Fruit fly (Drosophila melanogaster) whole organism, embryonic: ENCODE measurements around the gene Kyat.

Source experiments
- BEAF-32 ChIP-seq: fragments of 200-800 bp; sonication (Bioruptor generic); optimal IDR thresholded peaks from 3 replicates; lab custom pipeline; 2017; ENCODE audit warnings: missing biosample characterization, missing genetic modification characterization, mild to moderate bottlenecking, moderate library complexity, missing genetic modification reagents
- BtbVII ChIP-seq: fragments of 200-800 bp; sonication (Bioruptor generic); optimal IDR thresholded peaks from 3 replicates; lab custom pipeline; 2017; ENCODE audit warnings: missing biosample characterization, mild to moderate bottlenecking, missing genetic modification characterization
- Bteb2 ChIP-seq: fragments of 200-800 bp; sonication (Bioruptor generic); optimal IDR thresholded peaks from 2 replicates; lab custom pipeline; 2016; ENCODE audit warnings: missing biosample characterization, missing genetic modification characterization
- CG10147 ChIP-seq: fragments of 200-800 bp; sonication (Bioruptor generic); optimal IDR thresholded peaks from 2 replicates; lab custom pipeline; 2019; ENCODE audit warnings: missing biosample characterization, mild to moderate bottlenecking, missing genetic modification characterization, moderate library complexity
- CG10209 ChIP-seq: fragments of 200-800 bp; sonication (Bioruptor generic); optimal IDR thresholded peaks from 3 replicates; lab custom pipeline; 2017; ENCODE audit warnings: missing biosample characterization, mild to moderate bottlenecking, missing genetic modification characterization, missing genetic modification reagents
- CG10543 ChIP-seq: fragments of 200-800 bp; sonication (Bioruptor generic); optimal IDR thresholded peaks from 3 replicates; lab custom pipeline; 2017; ENCODE audit warnings: missing biosample characterization, mild to moderate bottlenecking, missing genetic modification characterization, moderate library complexity
- CG11560 ChIP-seq: fragments of 200-800 bp; sonication (Bioruptor generic); IDR thresholded peaks from 3 replicates; pipeline ENCODE4 v1.3.6; 2022; ENCODE audit warnings: missing biosample characterization, missing genetic modification characterization
- CG11695 ChIP-seq: fragments of 200-800 bp; sonication (Bioruptor generic); IDR thresholded peaks from 3 replicates; pipeline ENCODE4 v1.3.6; 2022; ENCODE audit warnings: missing biosample characterization, missing genetic modification characterization
- CG11723 ChIP-seq: fragments of 200-800 bp; sonication (Bioruptor generic); optimal IDR thresholded peaks from 2 replicates; lab custom pipeline; 2017; ENCODE audit warnings: missing biosample characterization, mild to moderate bottlenecking, missing genetic modification characterization
- CG13296 ChIP-seq: fragments of 200-800 bp; sonication (Bioruptor generic); optimal IDR thresholded peaks from 3 replicates; lab custom pipeline; 2018; ENCODE audit warnings: missing biosample characterization, mild to moderate bottlenecking, missing genetic modification characterization
- CG14050 ChIP-seq: fragments of 200-800 bp; sonication (Bioruptor generic); IDR thresholded peaks from 3 replicates; pipeline ENCODE4 v1.3.6; 2022; ENCODE audit warnings: missing biosample characterization, missing genetic modification characterization
- CG32532 ChIP-seq: fragments of 200-800 bp; sonication (Bioruptor generic); IDR thresholded peaks from 2 replicates; pipeline ENCODE4 v1.3.6; 2022; ENCODE audit warnings: missing biosample characterization, missing genetic modification characterization
- CG3838 ChIP-seq: fragments of 200-800 bp; sonication (Bioruptor generic); optimal IDR thresholded peaks from 3 replicates; lab custom pipeline; 2016; ENCODE audit warnings: missing biosample characterization, missing genetic modification characterization
- CG4404 ChIP-seq: fragments of 200-800 bp; sonication (Bioruptor generic); IDR thresholded peaks from 2 replicates; pipeline ENCODE4 v1.3.6; 2022; ENCODE audit warnings: missing biosample characterization, missing genetic modification characterization
- CG4424 ChIP-seq: fragments of 200-800 bp; sonication (Bioruptor generic); optimal IDR thresholded peaks from 3 replicates; lab custom pipeline; 2016; ENCODE audit warnings: missing biosample characterization, missing genetic modification characterization
- CG6654 ChIP-seq: fragments of 200-800 bp; sonication (Bioruptor generic); optimal IDR thresholded peaks from 2 replicates; lab custom pipeline; 2017; ENCODE audit warnings: missing biosample characterization, mild to moderate bottlenecking, missing genetic modification characterization
- CG7556 ChIP-seq: fragments of 200-800 bp; sonication (Bioruptor generic); optimal IDR thresholded peaks from 2 replicates; lab custom pipeline; 2017; ENCODE audit warnings: missing biosample characterization, mild to moderate bottlenecking, missing genetic modification characterization
- CG9876 ChIP-seq: fragments of 200-800 bp; sonication (Bioruptor generic); optimal IDR thresholded peaks from 2 replicates; lab custom pipeline; 2016; ENCODE audit warnings: missing biosample characterization, missing genetic modification characterization
- CTCF ChIP-seq: fragments of 200-800 bp; sonication (Bioruptor generic); optimal IDR thresholded peaks from 2 replicates; lab custom pipeline; 2017; ENCODE audit warnings: missing biosample characterization, mild to moderate bottlenecking, missing genetic modification characterization, moderate library complexity
- Camta ChIP-seq: fragments of 200-800 bp; sonication (Bioruptor generic); optimal IDR thresholded peaks from 2 replicates; lab custom pipeline; 2016; ENCODE audit warnings: missing biosample characterization, missing genetic modification characterization
- Chrac-16 ChIP-seq: fragments of 200-800 bp; sonication (Bioruptor generic); optimal IDR thresholded peaks from 3 replicates; lab custom pipeline; 2016; ENCODE audit warnings: missing biosample characterization, missing genetic modification characterization
- CoRest ChIP-seq: fragments of 200-800 bp; sonication (Bioruptor generic); optimal IDR thresholded peaks from 3 replicates; lab custom pipeline; 2018; ENCODE audit warnings: missing biosample characterization, mild to moderate bottlenecking, missing genetic modification characterization, moderate library complexity
- D19B ChIP-seq: fragments of 200-800 bp; sonication (Bioruptor generic); optimal IDR thresholded peaks from 2 replicates; lab custom pipeline; 2017; ENCODE audit warnings: missing biosample characterization, mild to moderate bottlenecking, missing genetic modification characterization
- Dad ChIP-seq: fragments of 200-800 bp; sonication (Bioruptor generic); optimal IDR thresholded peaks from 3 replicates; lab custom pipeline; 2016; ENCODE audit warnings: missing biosample characterization, missing genetic modification characterization
- Dek ChIP-seq: fragments of 200-800 bp; sonication (Bioruptor generic); optimal IDR thresholded peaks from 3 replicates; lab custom pipeline; 2019; ENCODE audit warnings: missing biosample characterization, mild to moderate bottlenecking, missing genetic modification characterization, moderate library complexity
- Doc2 ChIP-seq: fragments of 200-800 bp; sonication (Bioruptor generic); IDR thresholded peaks from 2 replicates; pipeline ENCODE4 v1.3.6; 2022; ENCODE audit warnings: missing biosample characterization, missing genetic modification characterization
- E2f2 ChIP-seq: fragments of 200-800 bp; sonication (Bioruptor generic); IDR thresholded peaks from 2 replicates; pipeline ENCODE4 v1.3.6; 2022; ENCODE audit warnings: missing biosample characterization, missing genetic modification characterization
- GATAe ChIP-seq: fragments of 200-800 bp; sonication (Bioruptor generic); conservative IDR thresholded peaks from 2 replicates; pipeline ENCODE4 v1.3.6; 2022; ENCODE audit warnings: missing biosample characterization, missing genetic modification characterization
- HLHmδ ChIP-seq: fragments of 200-800 bp; sonication (Bioruptor generic); optimal IDR thresholded peaks from 2 replicates; lab custom pipeline; 2018; ENCODE audit warnings: missing biosample characterization, mild to moderate bottlenecking, missing genetic modification characterization, moderate library complexity
- MBD-R2 ChIP-seq: fragments of 200-800 bp; sonication (Bioruptor generic); IDR thresholded peaks from 2 replicates; pipeline ENCODE4 v1.3.6; 2022; ENCODE audit warnings: missing biosample characterization, missing genetic modification characterization
- Mes4 ChIP-seq: fragments of 200-800 bp; sonication (Bioruptor generic); optimal IDR thresholded peaks from 2 replicates; lab custom pipeline; 2016; ENCODE audit warnings: missing biosample characterization, missing genetic modification characterization
- Nf-YB ChIP-seq: fragments of 200-800 bp; sonication (Bioruptor generic); optimal IDR thresholded peaks from 3 replicates; lab custom pipeline; 2019; ENCODE audit warnings: missing biosample characterization, mild to moderate bottlenecking, missing genetic modification characterization, moderate library complexity
- Rx ChIP-seq: fragments of 200-800 bp; sonication (Bioruptor generic); IDR thresholded peaks from 2 replicates; pipeline ENCODE4 v1.3.6; 2022; ENCODE audit warnings: missing biosample characterization, missing genetic modification characterization
- Scr ChIP-seq: fragments of 200-800 bp; sonication (Bioruptor generic); IDR thresholded peaks from 2 replicates; pipeline ENCODE4 v1.3.6; 2022; ENCODE audit warnings: missing biosample characterization, missing genetic modification characterization; ENCODE audit not compliant: partially characterized antibody
- Side ChIP-seq: fragments of 200-800 bp; sonication (Bioruptor generic); optimal IDR thresholded peaks from 2 replicates; lab custom pipeline; 2016; ENCODE audit warnings: missing biosample characterization, missing genetic modification characterization
- caup ChIP-seq: fragments of 200-800 bp; sonication (Bioruptor generic); optimal IDR thresholded peaks from 3 replicates; lab custom pipeline; 2017; ENCODE audit warnings: missing biosample characterization, mild to moderate bottlenecking, missing genetic modification characterization, moderate library complexity; ENCODE audit not compliant: severe bottlenecking
- dysf ChIP-seq: fragments of 200-800 bp; sonication (Bioruptor generic); IDR thresholded peaks from 3 replicates; pipeline ENCODE4 v1.3.6; 2022; ENCODE audit warnings: missing biosample characterization, missing genetic modification characterization
- fd102C ChIP-seq: fragments of 200-800 bp; sonication (Bioruptor generic); optimal IDR thresholded peaks from 2 replicates; lab custom pipeline; 2018; ENCODE audit warnings: missing biosample characterization, mild to moderate bottlenecking, missing genetic modification characterization, moderate library complexity
- ftz-f1 ChIP-seq: fragments of 200-800 bp; sonication (Bioruptor generic); optimal IDR thresholded peaks from 2 replicates; lab custom pipeline; 2016; ENCODE audit warnings: missing biosample characterization, missing genetic modification characterization
- gfzf ChIP-seq: fragments of 200-800 bp; sonication (Bioruptor generic); optimal IDR thresholded peaks from 2 replicates; lab custom pipeline; 2016; ENCODE audit warnings: missing biosample characterization, mild to moderate bottlenecking, missing genetic modification characterization, moderate library complexity
- gt ChIP-seq: fragments of 200-800 bp; sonication (Bioruptor generic); IDR thresholded peaks from 2 replicates; pipeline ENCODE4 v1.3.6; 2022; ENCODE audit warnings: missing biosample characterization, missing genetic modification characterization
- lilli ChIP-seq: fragments of 200-800 bp; sonication (Bioruptor generic); optimal IDR thresholded peaks from 3 replicates; lab custom pipeline; 2016; ENCODE audit warnings: missing biosample characterization, missing genetic modification characterization
- maf-S ChIP-seq: fragments of 200-800 bp; sonication (Bioruptor generic); optimal IDR thresholded peaks from 2 replicates; lab custom pipeline; 2016; ENCODE audit warnings: missing biosample characterization, missing genetic modification characterization
- nmo ChIP-seq: fragments of 200-800 bp; sonication (Bioruptor generic); optimal IDR thresholded peaks from 2 replicates; lab custom pipeline; 2018; ENCODE audit warnings: missing biosample characterization, mild to moderate bottlenecking, missing genetic modification characterization, moderate library complexity
- sens ChIP-seq: fragments of 200-800 bp; sonication (Bioruptor generic); peaks from one replicate; lab custom pipeline; 2016; ENCODE audit warnings: missing biosample characterization, missing genetic modification characterization
- seq ChIP-seq: fragments of 200-800 bp; sonication (Bioruptor generic); IDR thresholded peaks from 2 replicates; pipeline ENCODE4 v1.3.6; 2022; ENCODE audit warnings: missing biosample characterization, missing genetic modification characterization
- slp2 ChIP-seq: fragments of 200-800 bp; sonication (Bioruptor generic); optimal IDR thresholded peaks from 2 replicates; lab custom pipeline; 2016; ENCODE audit warnings: missing biosample characterization, missing genetic modification characterization
- tio ChIP-seq: fragments of 200-800 bp; sonication (Bioruptor generic); optimal IDR thresholded peaks from 2 replicates; lab custom pipeline; 2017; ENCODE audit warnings: missing biosample characterization, missing genetic modification characterization, inconsistent platforms
- tll ChIP-seq, 2 experiments: fragments of 200-800 bp in 1 of 2; fragments of >200 bp in 1 of 2; sonication (Bioruptor generic) in 1 of 2; optimal IDR thresholded peaks; 2 replicates each; lab custom pipeline; 2017 to 2019; ENCODE audit warnings: missing biosample characterization in 2 of 2, missing genetic modification characterization in 2 of 2, mild to moderate bottlenecking in 1 of 2, moderate library complexity in 1 of 2
- trh ChIP-seq: fragments of 200-800 bp; sonication (Bioruptor generic); optimal IDR thresholded peaks from 2 replicates; lab custom pipeline; 2016; ENCODE audit warnings: missing biosample characterization, missing genetic modification characterization
- vvl ChIP-seq: fragments of 200-800 bp; sonication (Bioruptor generic); IDR thresholded peaks from 2 replicates; pipeline ENCODE4 v1.3.6; 2022; ENCODE audit warnings: missing biosample characterization, missing genetic modification characterization

Kyat gene

dm6 chr3R:11786695-11787226 is 35.5 kb downstream of the Kyat start, which contains the start of the genes prd1 and HisCl1 (continued):
- TF ChIP-seq MBD-R2 (peak; percentile 91), Scr (GFP tag; lab: Robert Waterston, UW) (no peak), gt (GFP tag; lab: Robert Waterston, UW) (no peak), slp2 (GFP tag; lab: Kevin White, UChicago) (peak; percentile 57), seq (GFP tag; lab: Robert Waterston, UW) (no peak), GATAe (no peak; the same call in 1 of the 2 replicates), D19B (GFP tag; lab: Kevin White, UChicago) (peak; percentile 44), HLHmδ (GFP tag; lab: Kevin White, UChicago) (peak; percentile 40), fd102C (GFP tag; lab: Kevin White, UChicago) (no peak), CTCF (peak; percentile 46), Rx (GFP tag; lab: Robert Waterston, UW) (0 out of 2 replicates have a peak, but pooled peaks have one; percentile 35), Camta (GFP tag; lab: Kevin White, UChicago) (peak; percentile 59), BtbVII (GFP tag; lab: Kevin White, UChicago) (peak; percentile 46), CG3838 (GFP tag; lab: Kevin White, UChicago) (no peak), sens (GFP tag; lab: Kevin White, UChicago) (peak; percentile 93), Side (GFP tag; lab: Kevin White, UChicago) (peak; percentile 27), CG32532 (GFP tag; lab: Robert Waterston, UW) (peak; percentile 70), ftz-f1 (GFP tag; lab: Kevin White, UChicago) (peak; percentile 67), tio (GFP tag; lab: Kevin White, UChicago) (peak; percentile 35), Doc2 (no peak), Nf-YB (GFP tag; lab: Kevin White, UChicago) (no peak), CG7556 (GFP tag; lab: Kevin White, UChicago) (peak; percentile 58), Dek (tag; lab: Kevin White, UChicago) (peak; percentile 69), BEAF-32 (GFP tag; lab: Kevin White, UChicago) (peak; percentile 44), CG4424 (peak; percentile 55), Bteb2 (GFP tag; lab: Kevin White, UChicago) (peak; percentile 42), CG10543 (GFP tag; lab: Kevin White, UChicago) (peak; percentile 73), CG14050 (peak; percentile 35; the same call in 1 of the 3 replicates), CG4404 (GFP tag; lab: Robert Waterston, UW) (peak; percentile 51; the same call in 1 of the 2 replicates), Mes4 (GFP tag; lab: Kevin White, UChicago) (peak; percentile 58), E2f2 (GFP tag; lab: Robert Waterston, UW) (peak; percentile 82), lilli (GFP tag; lab: Kevin White, UChicago) (peak; percentile 77), CG9876 (GFP tag; lab: Kevin White, UChicago) (peak; percentile 33), gfzf (GFP tag; lab: Kevin White, UChicago) (peak; percentile 19), tll (GFP tag; optimal IDR thresholded peaks at IDR 0.05; lab: Kevin White, UChicago) (peak; percentile 5 to 46), maf-S (GFP tag; lab: Kevin White, UChicago) (peak; percentile 42), CG6654 (GFP tag; lab: Kevin White, UChicago) (peak; percentile 40), CG11560 (tag; lab: Robert Waterston, UW) (peak; percentile 44; the same call in 1 of the 3 replicates), dysf (peak; percentile 83), Chrac-16 (GFP tag; lab: Kevin White, UChicago) (peak; percentile 61), CG13296 (GFP tag; lab: Kevin White, UChicago) (peak; percentile 76), vvl (GFP tag; lab: Robert Waterston, UW) (peak; percentile 73), CG10147 (GFP tag; lab: Kevin White, UChicago) (no peak), caup (no peak), CoRest (tag; lab: Kevin White, UChicago) (peak; percentile 91), CG11695 (GFP tag; lab: Robert Waterston, UW) (peak; percentile 51; the same call in 2 of the 3 replicates), Dad (GFP tag; lab: Kevin White, UChicago) (peak; percentile 58), CG10209 (GFP tag; lab: Kevin White, UChicago) (peak; percentile 72), trh (peak; percentile 34), CG11723 (GFP tag; lab: Kevin White, UChicago) (no peak), nmo (GFP tag; lab: Kevin White, UChicago) (peak; percentile 89)
